Fruit fly (Drosophila melanogaster): ENCODE data around the gene CG6908.
A peak's percentile ranks its signal among the peaks of the same experiment; 100 is the strongest.

The CG6908 gene

dm6 chr3R:11663441-11663840 is 26.4 kb downstream of the CG6908 start (continued):
- TF ChIP-seq oc (tag; optimal IDR thresholded peaks at IDR 0.05): no peak
- TF ChIP-seq CG11695 (GFP tag; IDR thresholded peaks at IDR 0.05): 0 out of 3 replicates have a peak, but pooled peaks have one; percentile 11
- TF ChIP-seq CG34224 (GFP tag; IDR thresholded peaks at IDR 0.05; ENCODE audit: partially characterized antibody): no peak
- no peak for TF ChIP-seq zen (tag; optimal IDR thresholded peaks at IDR 0.05)
- no peak for TF ChIP-seq MBD-R2 (GFP tag; IDR thresholded peaks at IDR 0.05)
- no peak for TF ChIP-seq tup (GFP tag; optimal IDR thresholded peaks at IDR 0.05)
- no peak for TF ChIP-seq eyg (GFP tag; optimal IDR thresholded peaks at IDR 0.05)
- no peak for TF ChIP-seq lov (optimal IDR thresholded peaks at IDR 0.05)
- TF ChIP-seq lov (GFP tag; IDR thresholded peaks at IDR 0.05): no peak
- no peak for TF ChIP-seq CG34376 (GFP tag; optimal IDR thresholded peaks at IDR 0.05)
- TF ChIP-seq CG4820 (GFP tag; optimal IDR thresholded peaks at IDR 0.05): peak; percentile 23
- TF ChIP-seq CG17361 (GFP tag; IDR thresholded peaks at IDR 0.05): peak; percentile 64; the same call in 2 of the 3 replicates
- no peak for TF ChIP-seq toy (GFP tag; IDR thresholded peaks at IDR 0.05)
- TF ChIP-seq gt (GFP tag; IDR thresholded peaks at IDR 0.05): no peak
- TF ChIP-seq pho (GFP tag; optimal IDR thresholded peaks at IDR 0.05): no peak
- TF ChIP-seq cad (GFP tag; optimal IDR thresholded peaks at IDR 0.05): no peak
- 0 out of 3 replicates have a peak, but pooled peaks have one; percentile 21 for TF ChIP-seq ci (GFP tag; IDR thresholded peaks at IDR 0.05)
- peak; percentile 24 for TF ChIP-seq run (tag; optimal IDR thresholded peaks at IDR 0.05)
- TF ChIP-seq kah (GFP tag; optimal IDR thresholded peaks at IDR 0.05): peak; percentile 8
- TF ChIP-seq vfl (GFP tag; optimal IDR thresholded peaks at IDR 0.05): no peak
- no peak for TF ChIP-seq danr (GFP tag; IDR thresholded peaks at IDR 0.05)
- no peak for TF ChIP-seq CG16813 (GFP tag; IDR thresholded peaks at IDR 0.05; ENCODE audit: partially characterized antibody)
- peak; percentile 35; the same call in 1 of the 2 replicates for TF ChIP-seq ttk (GFP tag; IDR thresholded peaks at IDR 0.05)
- TF ChIP-seq tgo (GFP tag; IDR thresholded peaks at IDR 0.05): peak; percentile 39; the same call in 1 of the 3 replicates
- no peak for TF ChIP-seq ab (GFP tag; optimal IDR thresholded peaks at IDR 0.05)
- no peak for TF ChIP-seq jigr1 (GFP tag; IDR thresholded peaks at IDR 0.05)
- TF ChIP-seq en (GFP tag; optimal IDR thresholded peaks at IDR 0.05): no peak
- TF ChIP-seq Blimp-1 (GFP tag; optimal IDR thresholded peaks at IDR 0.05): peak; percentile 50
- TF ChIP-seq CG42726 (GFP tag; IDR thresholded peaks at IDR 0.05; ENCODE audit: partially characterized antibody): no peak
- no peak for TF ChIP-seq H2.0 (GFP tag; IDR thresholded peaks at IDR 0.05)
- TF ChIP-seq p53 (GFP tag; optimal IDR thresholded peaks at IDR 0.05): no peak
- TF ChIP-seq Sox102F (GFP tag; optimal IDR thresholded peaks at IDR 0.05): peak; percentile 71
- no peak for TF ChIP-seq Gug (GFP tag; IDR thresholded peaks at IDR 0.05)
- TF ChIP-seq Hmx (GFP tag; optimal IDR thresholded peaks at IDR 0.05): no peak
- TF ChIP-seq Jarid2 (GFP tag; optimal IDR thresholded peaks at IDR 0.05): no peak
- peak; percentile 64 for TF ChIP-seq CoRest (tag; optimal IDR thresholded peaks at IDR 0.05)
- TF ChIP-seq CG10209 (GFP tag; optimal IDR thresholded peaks at IDR 0.05): peak; percentile 49
- TF ChIP-seq ATbp (GFP tag; optimal IDR thresholded peaks at IDR 0.05): peak; percentile 29
- no peak for TF ChIP-seq h (optimal IDR thresholded peaks at IDR 0.05)
- no peak for TF ChIP-seq CG8765 (GFP tag; IDR thresholded peaks at IDR 0.05)
- peak; percentile 38 for TF ChIP-seq CG10979 (tag; optimal IDR thresholded peaks at IDR 0.05)
- TF ChIP-seq MESR4 (GFP tag; optimal IDR thresholded peaks at IDR 0.05): no peak
- no peak for TF ChIP-seq CG6272 (GFP tag; IDR thresholded peaks at IDR 0.05)
- TF ChIP-seq gcm2 (GFP tag; optimal IDR thresholded peaks at IDR 0.05): no peak
- peak; percentile 68 for TF ChIP-seq CG18262 (tag; optimal IDR thresholded peaks at IDR 0.05)
- TF ChIP-seq emc (GFP tag; optimal IDR thresholded peaks at IDR 0.05): no peak
- TF ChIP-seq CG2889 (GFP tag; IDR thresholded peaks at IDR 0.05): no peak
- no peak for TF ChIP-seq chm (GFP tag; IDR thresholded peaks at IDR 0.05)
- no peak for TF ChIP-seq sob (GFP tag; IDR thresholded peaks at IDR 0.05)
- TF ChIP-seq Myb (GFP tag; optimal IDR thresholded peaks at IDR 0.05): no peak
- no peak for TF ChIP-seq Pdp1 (GFP tag; optimal IDR thresholded peaks at IDR 0.05)
- no peak for TF ChIP-seq CG14441 (GFP tag; IDR thresholded peaks at IDR 0.05)
- peak; percentile 11 for TF ChIP-seq CG12942 (GFP tag; optimal IDR thresholded peaks at IDR 0.05)
